Fruit fly (Drosophila melanogaster) whole organism, embryonic: ENCODE results near the gene RanGAP.

ENCODE experiments used
- Ada2b ChIP-seq: fragments of 200-800 bp; sonication (Bioruptor generic); IDR thresholded peaks from 2 replicates; pipeline ENCODE4 v1.3.6; 2022; ENCODE audit warnings: missing biosample characterization, missing genetic modification characterization
- Adf1 ChIP-seq: fragments of 200-800 bp; sonication (Bioruptor generic); IDR thresholded peaks from 2 replicates; pipeline ENCODE4 v1.3.6; 2022; ENCODE audit warnings: missing biosample characterization, missing genetic modification characterization
- CG12071 ChIP-seq: fragments of 200-800 bp; sonication (Bioruptor generic); optimal IDR thresholded peaks from 3 replicates; lab custom pipeline; 2018; ENCODE audit warnings: missing biosample characterization, mild to moderate bottlenecking, missing genetic modification characterization
- CG15073 ChIP-seq: fragments of 200-800 bp; sonication (Bioruptor generic); optimal IDR thresholded peaks from 2 replicates; lab custom pipeline; 2016; ENCODE audit warnings: missing biosample characterization, missing genetic modification characterization
- CG17328 ChIP-seq: fragments of 200-800 bp; sonication (Bioruptor generic); IDR thresholded peaks from 2 replicates; pipeline ENCODE4 v1.3.6; 2022; ENCODE audit warnings: missing biosample characterization, missing genetic modification characterization
- CG17361 ChIP-seq: fragments of 200-800 bp; sonication (Bioruptor generic); IDR thresholded peaks from 3 replicates; pipeline ENCODE4 v1.3.6; 2022; ENCODE audit warnings: missing biosample characterization, missing genetic modification characterization
- CG2678 ChIP-seq: fragments of 200-800 bp; sonication (Bioruptor generic); optimal IDR thresholded peaks from 3 replicates; lab custom pipeline; 2019; ENCODE audit warnings: missing biosample characterization, mild to moderate bottlenecking, missing genetic modification characterization, moderate library complexity
- CG30431 ChIP-seq: fragments of 200-800 bp; sonication (Bioruptor generic); optimal IDR thresholded peaks from 2 replicates; lab custom pipeline; 2017; ENCODE audit warnings: missing biosample characterization, missing genetic modification characterization
- CG33557 ChIP-seq: fragments of 200-800 bp; sonication (Bioruptor generic); optimal IDR thresholded peaks from 2 replicates; lab custom pipeline; 2019; ENCODE audit warnings: missing biosample characterization, mild to moderate bottlenecking, missing genetic modification characterization, moderate library complexity
- CG5953 ChIP-seq: fragments of 200-800 bp; sonication (Bioruptor generic); IDR thresholded peaks from 2 replicates; pipeline ENCODE4 v1.3.6; 2022; ENCODE audit warnings: missing biosample characterization, missing genetic modification characterization
- CG6254 ChIP-seq: fragments of 200-800 bp; sonication (Bioruptor generic); optimal IDR thresholded peaks from 3 replicates; lab custom pipeline; 2017; ENCODE audit warnings: mild to moderate bottlenecking, missing biosample characterization, missing genetic modification reagents, missing genetic modification characterization
- CG7271 ChIP-seq: fragments of 200-800 bp; sonication (Bioruptor generic); optimal IDR thresholded peaks from 2 replicates; lab custom pipeline; 2018; ENCODE audit warnings: missing biosample characterization, mild to moderate bottlenecking, missing genetic modification characterization, moderate library complexity
- CG7928 ChIP-seq: fragments of 200-800 bp; sonication (Bioruptor generic); optimal IDR thresholded peaks from 2 replicates; lab custom pipeline; 2017; ENCODE audit warnings: missing biosample characterization, mild to moderate bottlenecking, missing genetic modification characterization
- CG7963 ChIP-seq: fragments of 200-800 bp; sonication (Bioruptor generic); IDR thresholded peaks from 3 replicates; pipeline ENCODE4 v1.3.6; 2022; ENCODE audit warnings: missing biosample characterization, missing genetic modification characterization; ENCODE audit not compliant: partially characterized antibody
- CG8089 ChIP-seq: fragments of 200-800 bp; sonication (Bioruptor generic); optimal IDR thresholded peaks from 3 replicates; lab custom pipeline; 2016; ENCODE audit warnings: missing biosample characterization, missing genetic modification characterization
- CG8478 ChIP-seq: fragments of >200 bp; optimal IDR thresholded peaks from 2 replicates; lab custom pipeline; 2018
- CG9797 ChIP-seq: fragments of 200-800 bp; sonication (Bioruptor generic); optimal IDR thresholded peaks from 3 replicates; lab custom pipeline; 2018; ENCODE audit warnings: missing biosample characterization, mild to moderate bottlenecking, missing genetic modification characterization
- Camta ChIP-seq: fragments of 200-800 bp; sonication (Bioruptor generic); optimal IDR thresholded peaks from 2 replicates; lab custom pipeline; 2016; ENCODE audit warnings: missing biosample characterization, missing genetic modification characterization
- Dek ChIP-seq: fragments of 200-800 bp; sonication (Bioruptor generic); optimal IDR thresholded peaks from 3 replicates; lab custom pipeline; 2019; ENCODE audit warnings: missing biosample characterization, mild to moderate bottlenecking, missing genetic modification characterization, moderate library complexity
- Dfd ChIP-seq, 2 experiments: fragments of >200 bp; optimal IDR thresholded peaks; 2 replicates each; lab custom pipeline; 2017; ENCODE audit warnings: missing biosample characterization in 2 of 2, missing genetic modification characterization in 2 of 2
- Fer3 ChIP-seq: fragments of 200-800 bp; sonication (Bioruptor generic); optimal IDR thresholded peaks from 2 replicates; lab custom pipeline; 2018; ENCODE audit warnings: missing biosample characterization, mild to moderate bottlenecking, missing genetic modification characterization, moderate library complexity
- Gsc ChIP-seq: fragments of 200-800 bp; sonication (Bioruptor generic); IDR thresholded peaks from 2 replicates; pipeline ENCODE4 v1.3.6; 2022; ENCODE audit warnings: missing biosample characterization, missing genetic modification characterization
- HLH3B ChIP-seq: fragments of 200-800 bp; sonication (Bioruptor generic); IDR thresholded peaks from 2 replicates; pipeline ENCODE4 v1.3.6; 2022; ENCODE audit warnings: missing biosample characterization, missing genetic modification characterization
- HLH54F ChIP-seq: fragments of 200-800 bp; sonication (Bioruptor generic); optimal IDR thresholded peaks from 3 replicates; lab custom pipeline; 2016; ENCODE audit warnings: missing biosample characterization, missing genetic modification characterization
- HmgD ChIP-seq: fragments of 200-800 bp; sonication (Bioruptor generic); optimal IDR thresholded peaks from 3 replicates; lab custom pipeline; 2016; ENCODE audit warnings: missing biosample characterization, missing genetic modification characterization
- Max ChIP-seq: fragments of 200-800 bp; sonication (Bioruptor generic); optimal IDR thresholded peaks from 2 replicates; lab custom pipeline; 2016; ENCODE audit warnings: missing biosample characterization, mild to moderate bottlenecking, missing genetic modification characterization
- Med ChIP-seq: fragments of 200-800 bp; sonication (Bioruptor generic); peaks from one replicate; lab custom pipeline; 2016; ENCODE audit warnings: missing biosample characterization, missing genetic modification characterization, mild to moderate bottlenecking, inconsistent platforms, moderate library complexity
- amos ChIP-seq: fragments of 200-800 bp; sonication (Bioruptor generic); IDR thresholded peaks from 2 replicates; pipeline ENCODE4 v1.3.6; 2022; ENCODE audit warnings: missing biosample characterization, missing genetic modification characterization; ENCODE audit not compliant: partially characterized antibody
- bigmax ChIP-seq: fragments of 200-800 bp; sonication (Bioruptor generic); optimal IDR thresholded peaks from 2 replicates; lab custom pipeline; 2018; ENCODE audit warnings: missing biosample characterization, mild to moderate bottlenecking, missing genetic modification characterization
- chif ChIP-seq, 2 experiments: fragments of 200-800 bp; sonication (Bioruptor generic); optimal IDR thresholded peaks; 3 replicates each; lab custom pipeline; 2016; ENCODE audit warnings: missing biosample characterization in 2 of 2, missing genetic modification characterization in 2 of 2
- chn ChIP-seq: fragments of 200-800 bp; sonication (Bioruptor generic); optimal IDR thresholded peaks from 2 replicates; lab custom pipeline; 2016; ENCODE audit warnings: missing biosample characterization, missing genetic modification characterization
- ci ChIP-seq: fragments of 200-800 bp; sonication (Bioruptor generic); IDR thresholded peaks from 3 replicates; pipeline ENCODE4 v1.3.6; 2022; ENCODE audit warnings: missing biosample characterization, missing genetic modification characterization
- da ChIP-seq: fragments of 200-800 bp; sonication (Bioruptor generic); optimal IDR thresholded peaks from 2 replicates; lab custom pipeline; 2016; ENCODE audit warnings: missing biosample characterization, missing genetic modification characterization
- dimm ChIP-seq: fragments of 200-800 bp; sonication (Bioruptor generic); IDR thresholded peaks from 2 replicates; pipeline ENCODE4 v1.3.6; 2022; ENCODE audit warnings: missing biosample characterization, missing genetic modification characterization
- en ChIP-seq: fragments of 200-800 bp; sonication (Bioruptor generic); optimal IDR thresholded peaks from 2 replicates; lab custom pipeline; 2016; ENCODE audit warnings: missing biosample characterization, missing genetic modification characterization
- grau ChIP-seq: fragments of 200-800 bp; optimal IDR thresholded peaks from 3 replicates; lab custom pipeline; 2019; ENCODE audit warnings: missing biosample characterization, mild to moderate bottlenecking, missing genetic modification characterization, moderate library complexity
- h ChIP-seq: fragments of >200 bp; optimal IDR thresholded peaks from 2 replicates; lab custom pipeline; 2017
- jumu ChIP-seq: fragments of 200-800 bp; sonication (Bioruptor generic); optimal IDR thresholded peaks from 3 replicates; lab custom pipeline; 2016; ENCODE audit warnings: missing biosample characterization, missing genetic modification characterization
- kni ChIP-seq: fragments of 200-800 bp; sonication (Bioruptor generic); optimal IDR thresholded peaks from 3 replicates; lab custom pipeline; 2017; ENCODE audit warnings: mild to moderate bottlenecking, missing biosample characterization, missing genetic modification reagents, missing genetic modification characterization
- lbe ChIP-seq: fragments of 200-800 bp; sonication (Bioruptor generic); optimal IDR thresholded peaks from 2 replicates; lab custom pipeline; 2016; ENCODE audit warnings: missing biosample characterization, mild to moderate bottlenecking, missing genetic modification characterization
- nerfin-1 ChIP-seq: fragments of 200-800 bp; sonication (Bioruptor generic); optimal IDR thresholded peaks from 3 replicates; lab custom pipeline; 2019; ENCODE audit warnings: missing biosample characterization, mild to moderate bottlenecking, missing genetic modification characterization, moderate library complexity
- nmo ChIP-seq: fragments of 200-800 bp; sonication (Bioruptor generic); optimal IDR thresholded peaks from 2 replicates; lab custom pipeline; 2018; ENCODE audit warnings: missing biosample characterization, mild to moderate bottlenecking, missing genetic modification characterization, moderate library complexity
- pfk ChIP-seq: fragments of 200-800 bp; sonication (Bioruptor generic); optimal IDR thresholded peaks from 2 replicates; lab custom pipeline; 2018; ENCODE audit warnings: missing biosample characterization, mild to moderate bottlenecking, missing genetic modification characterization, moderate library complexity
- prd ChIP-seq, 3 experiments: fragments of >200 bp in 2 of 3; fragments of 200-800 bp in 1 of 3; sonication (Bioruptor generic) in 1 of 3; optimal IDR thresholded peaks in 2 of 3; IDR thresholded peaks in 1 of 3; 2 replicates in 2 of 3; 3 replicates in 1 of 3; pipeline versions ENCODE4 v1.3.6 to Lab custom; 2017 to 2022; ENCODE audit warnings: missing biosample characterization in 1 of 3, missing genetic modification characterization in 1 of 3
- scrt ChIP-seq: fragments of 200-800 bp; sonication (Bioruptor generic); optimal IDR thresholded peaks from 2 replicates; lab custom pipeline; 2018; ENCODE audit warnings: missing biosample characterization, mild to moderate bottlenecking, missing genetic modification characterization, moderate library complexity
- tna ChIP-seq: fragments of 200-800 bp; sonication (Bioruptor generic); IDR thresholded peaks from 2 replicates; pipeline ENCODE4 v1.3.6; 2022; ENCODE audit warnings: missing biosample characterization, missing genetic modification characterization; ENCODE audit not compliant: partially characterized antibody
- trem ChIP-seq: fragments of 200-800 bp; optimal IDR thresholded peaks from 3 replicates; lab custom pipeline; 2019; ENCODE audit warnings: missing biosample characterization, mild to moderate bottlenecking, missing genetic modification characterization, moderate library complexity
- tup ChIP-seq: fragments of 200-800 bp; sonication (Bioruptor generic); optimal IDR thresholded peaks from 2 replicates; lab custom pipeline; 2016; ENCODE audit warnings: missing biosample characterization, mild to moderate bottlenecking, missing genetic modification characterization, moderate library complexity

The RanGAP gene

dm6 chr2L:19416602-19417497 is 24.9 kb upstream of the RanGAP start, which contains the start of gene Lectin-galC1 (continued):
- TF ChIP-seq nerfin-1 (tag; lab: Kevin White, UChicago) = peak; percentile 78
- TF ChIP-seq CG9797 (GFP tag; lab: Kevin White, UChicago) = no peak
- TF ChIP-seq chn (GFP tag; lab: Kevin White, UChicago) = peak; percentile 87
- TF ChIP-seq chif (GFP tag; optimal IDR thresholded peaks at IDR 0.05; lab: Kevin White, UChicago) = peak; percentile 90 to 94
- peak; percentile 85 for TF ChIP-seq Camta
- peak; percentile 80 for TF ChIP-seq CG30431 (GFP tag; lab: Kevin White, UChicago)
- peak; percentile 56 for TF ChIP-seq CG15073 (GFP tag; lab: Kevin White, UChicago)
- TF ChIP-seq CG7928 (GFP tag; lab: Kevin White, UChicago) = peak; percentile 30
- TF ChIP-seq CG17328 = peak; percentile 91
- 0 out of 2 replicates have a peak, but pooled peaks have one; percentile 39 for TF ChIP-seq Adf1 (GFP tag; lab: Robert Waterston, UW)
- TF ChIP-seq Ada2b = peak; percentile 85
- TF ChIP-seq h = no peak
- TF ChIP-seq pfk (GFP tag; lab: Kevin White, UChicago) = peak; percentile 62
- peak; percentile 81 for TF ChIP-seq trem (tag; lab: Kevin White, UChicago)
- peak; percentile 89 for TF ChIP-seq CG12071 (GFP tag; lab: Kevin White, UChicago)
- no peak for TF ChIP-seq CG7963
- TF ChIP-seq Gsc (GFP tag; lab: Robert Waterston, UW) = no peak
- peak; percentile 85 for TF ChIP-seq grau (tag; lab: Kevin White, UChicago)
- peak; percentile 95 for TF ChIP-seq ci (GFP tag; lab: Robert Waterston, UW)
- TF ChIP-seq Med (GFP tag; lab: Kevin White, UChicago) = peak; percentile 97
- TF ChIP-seq dimm (GFP tag; lab: Robert Waterston, UW) = no peak
- TF ChIP-seq CG8478 (lab: Kevin White, UChicago) = no peak
- TF ChIP-seq CG17361 (GFP tag; lab: Robert Waterston, UW) = peak; percentile 84
- TF ChIP-seq Max (GFP tag; lab: Kevin White, UChicago) = peak; percentile 80
- no peak for TF ChIP-seq amos
- TF ChIP-seq HLH3B (GFP tag; lab: Robert Waterston, UW) = peak; percentile 80
- TF ChIP-seq Dek (tag; lab: Kevin White, UChicago) = peak; percentile 73
- peak; percentile 29 for TF ChIP-seq kni (GFP tag; lab: Kevin White, UChicago)
- peak; percentile 88 for TF ChIP-seq CG2678
- peak; percentile 80 for TF ChIP-seq Fer3 (tag; lab: Kevin White, UChicago)
- peak; percentile 78 for TF ChIP-seq HLH54F
- peak; percentile 89 for TF ChIP-seq CG8089 (GFP tag; lab: Kevin White, UChicago)
- peak; percentile 66 for TF ChIP-seq CG7271 (tag; lab: Kevin White, UChicago)
- TF ChIP-seq CG6254 (GFP tag; lab: Kevin White, UChicago) = peak; percentile 81
- peak; percentile 89 for TF ChIP-seq nmo (GFP tag; lab: Kevin White, UChicago)
- TF ChIP-seq scrt (GFP tag; lab: Kevin White, UChicago) = peak; percentile 72
- TF ChIP-seq da (GFP tag; lab: Kevin White, UChicago) = peak; percentile 70
- no peak for TF ChIP-seq bigmax (GFP tag; lab: Kevin White, UChicago)
- TF ChIP-seq jumu (GFP tag; lab: Kevin White, UChicago) = peak; percentile 88
- TF ChIP-seq tna (GFP tag; lab: Robert Waterston, UW) = no peak
- no peak for TF ChIP-seq lbe (GFP tag; lab: Kevin White, UChicago)
- TF ChIP-seq en (GFP tag; lab: Kevin White, UChicago) = peak; percentile 87
- TF ChIP-seq CG5953 = peak; percentile 76
- TF ChIP-seq CG33557 (GFP tag; lab: Kevin White, UChicago) = peak; percentile 72
- peak; percentile 30 for TF ChIP-seq HmgD
- no peak for TF ChIP-seq Dfd (GFP tag; optimal IDR thresholded peaks at IDR 0.05; lab: Kevin White, UChicago)
- peak; percentile 55 for TF ChIP-seq tup (GFP tag; lab: Kevin White, UChicago)
- TF ChIP-seq prd (optimal IDR thresholded peaks at IDR 0.05; lab: Kevin White, UChicago) = no peak
- TF ChIP-seq prd (GFP tag; IDR thresholded peaks at IDR 0.05; lab: Robert Waterston, UW) = peak; percentile 90
